Fruit fly (Drosophila melanogaster) whole organism, embryonic: ENCODE results near the gene CG34126.

Experiments used
- Asciz ChIP-seq: fragments of 200-800 bp; sonication (Bioruptor generic); optimal IDR thresholded peaks from 2 replicates; lab custom pipeline; 2017; ENCODE audit warnings: missing biosample characterization, mild to moderate bottlenecking, missing genetic modification characterization, missing genetic modification reagents
- Bgb ChIP-seq: fragments of 200-800 bp; sonication (Bioruptor generic); IDR thresholded peaks from 2 replicates; pipeline ENCODE4 v1.3.6; 2022; ENCODE audit warnings: missing biosample characterization, missing genetic modification characterization; ENCODE audit not compliant: partially characterized antibody
- Bteb2 ChIP-seq: fragments of 200-800 bp; sonication (Bioruptor generic); optimal IDR thresholded peaks from 2 replicates; lab custom pipeline; 2016; ENCODE audit warnings: missing biosample characterization, missing genetic modification characterization
- CG11560 ChIP-seq: fragments of 200-800 bp; sonication (Bioruptor generic); IDR thresholded peaks from 3 replicates; pipeline ENCODE4 v1.3.6; 2022; ENCODE audit warnings: missing biosample characterization, missing genetic modification characterization
- CG14441 ChIP-seq: fragments of 200-800 bp; sonication (Bioruptor generic); IDR thresholded peaks from 2 replicates; pipeline ENCODE4 v1.3.6; 2022; ENCODE audit warnings: missing biosample characterization, missing genetic modification characterization
- CG15011 ChIP-seq: fragments of 200-800 bp; sonication (Bioruptor generic); optimal IDR thresholded peaks from 3 replicates; lab custom pipeline; 2018; ENCODE audit warnings: missing biosample characterization, mild to moderate bottlenecking, missing genetic modification characterization
- CG15073 ChIP-seq: fragments of 200-800 bp; sonication (Bioruptor generic); optimal IDR thresholded peaks from 2 replicates; lab custom pipeline; 2016; ENCODE audit warnings: missing biosample characterization, missing genetic modification characterization
- CG15514 ChIP-seq: fragments of 200-800 bp; sonication (Bioruptor generic); optimal IDR thresholded peaks from 3 replicates; lab custom pipeline; 2017; ENCODE audit warnings: missing biosample characterization, missing genetic modification characterization, mild to moderate bottlenecking, moderate library complexity, missing genetic modification reagents
- CG15696 ChIP-seq: fragments of 200-800 bp; sonication (Bioruptor generic); optimal IDR thresholded peaks from 2 replicates; lab custom pipeline; 2019; ENCODE audit warnings: missing biosample characterization, mild to moderate bottlenecking, missing genetic modification characterization, moderate library complexity
- CG17385 ChIP-seq: fragments of 200-800 bp; sonication (Bioruptor generic); optimal IDR thresholded peaks from 3 replicates; lab custom pipeline; 2018; ENCODE audit warnings: missing biosample characterization, mild to moderate bottlenecking, missing genetic modification characterization
- CG18764 ChIP-seq: fragments of 200-800 bp; sonication (Bioruptor generic); optimal IDR thresholded peaks from 3 replicates; lab custom pipeline; 2016; ENCODE audit warnings: missing biosample characterization, missing genetic modification characterization
- CG2875 ChIP-seq: fragments of 200-800 bp; sonication (Bioruptor generic); optimal IDR thresholded peaks from 2 replicates; lab custom pipeline; 2017; ENCODE audit warnings: missing biosample characterization, mild to moderate bottlenecking, missing genetic modification characterization, missing genetic modification reagents
- CG4328 ChIP-seq: fragments of 200-800 bp; sonication (Bioruptor generic); optimal IDR thresholded peaks from 3 replicates; lab custom pipeline; 2017; ENCODE audit warnings: missing biosample characterization, missing genetic modification reagents, missing genetic modification characterization
- CG4424 ChIP-seq: fragments of 200-800 bp; sonication (Bioruptor generic); optimal IDR thresholded peaks from 3 replicates; lab custom pipeline; 2016; ENCODE audit warnings: missing biosample characterization, missing genetic modification characterization
- CG4707 ChIP-seq: fragments of 200-800 bp; sonication (Bioruptor generic); optimal IDR thresholded peaks from 2 replicates; lab custom pipeline; 2018; ENCODE audit warnings: missing biosample characterization, mild to moderate bottlenecking, missing genetic modification characterization, moderate library complexity
- CG4820 ChIP-seq: fragments of 200-800 bp; sonication (Bioruptor generic); optimal IDR thresholded peaks from 3 replicates; lab custom pipeline; 2016; ENCODE audit warnings: missing biosample characterization, missing genetic modification characterization
- CG5953 ChIP-seq: fragments of 200-800 bp; sonication (Bioruptor generic); IDR thresholded peaks from 2 replicates; pipeline ENCODE4 v1.3.6; 2022; ENCODE audit warnings: missing biosample characterization, missing genetic modification characterization
- CG6791 ChIP-seq: fragments of 200-800 bp; sonication (Bioruptor generic); IDR thresholded peaks from 3 replicates; pipeline ENCODE4 v1.3.6; 2022; ENCODE audit warnings: missing biosample characterization, missing genetic modification characterization; ENCODE audit not compliant: partially characterized antibody
- CG8478 ChIP-seq: fragments of >200 bp; optimal IDR thresholded peaks from 2 replicates; lab custom pipeline; 2018
- CG8944 ChIP-seq: fragments of 200-800 bp; sonication (Bioruptor generic); optimal IDR thresholded peaks from 3 replicates; lab custom pipeline; 2016; ENCODE audit warnings: missing biosample characterization, missing genetic modification characterization
- CoRest ChIP-seq: fragments of 200-800 bp; sonication (Bioruptor generic); optimal IDR thresholded peaks from 3 replicates; lab custom pipeline; 2018; ENCODE audit warnings: missing biosample characterization, mild to moderate bottlenecking, missing genetic modification characterization, moderate library complexity
- HLH54F ChIP-seq: fragments of 200-800 bp; sonication (Bioruptor generic); optimal IDR thresholded peaks from 3 replicates; lab custom pipeline; 2016; ENCODE audit warnings: missing biosample characterization, missing genetic modification characterization
- Jarid2 ChIP-seq: fragments of 200-800 bp; sonication (Bioruptor generic); optimal IDR thresholded peaks from 3 replicates; lab custom pipeline; 2017; ENCODE audit warnings: mild to moderate bottlenecking, missing biosample characterization, missing genetic modification reagents, missing genetic modification characterization
- NC2α ChIP-seq: fragments of 200-800 bp; sonication (Bioruptor generic); optimal IDR thresholded peaks from 2 replicates; lab custom pipeline; 2016; ENCODE audit warnings: missing biosample characterization, missing genetic modification characterization
- Nf-YC ChIP-seq: fragments of 200-800 bp; optimal IDR thresholded peaks from 3 replicates; lab custom pipeline; 2019; ENCODE audit warnings: missing biosample characterization, mild to moderate bottlenecking, missing genetic modification characterization, moderate library complexity
- Oli ChIP-seq: fragments of 200-800 bp; sonication (Bioruptor generic); optimal IDR thresholded peaks from 2 replicates; lab custom pipeline; 2018; ENCODE audit warnings: missing biosample characterization, mild to moderate bottlenecking, missing genetic modification characterization, moderate library complexity
- Taf1 ChIP-seq: fragments of 200-800 bp; sonication (Bioruptor generic); IDR thresholded peaks from 2 replicates; pipeline ENCODE4 v1.3.6; 2022; ENCODE audit warnings: missing biosample characterization, missing genetic modification characterization
- Usf ChIP-seq: fragments of 200-800 bp; sonication (Bioruptor generic); optimal IDR thresholded peaks from 2 replicates; lab custom pipeline; 2017; ENCODE audit warnings: missing genotype, missing biosample characterization, missing genetic modification characterization
- ac ChIP-seq: fragments of 200-800 bp; sonication (Bioruptor generic); optimal IDR thresholded peaks from 3 replicates; lab custom pipeline; 2017; ENCODE audit warnings: missing biosample characterization, mild to moderate bottlenecking, missing genetic modification characterization
- ato ChIP-seq: fragments of 200-800 bp; sonication (Bioruptor generic); IDR thresholded peaks from 2 replicates; pipeline ENCODE4 v1.3.6; 2022; ENCODE audit warnings: missing biosample characterization, missing genetic modification characterization; ENCODE audit not compliant: partially characterized antibody
- cato ChIP-seq: fragments of 200-800 bp; sonication (Bioruptor generic); optimal IDR thresholded peaks from 2 replicates; lab custom pipeline; 2016; ENCODE audit warnings: missing biosample characterization, missing genetic modification characterization, borderline replicate concordance
- chif ChIP-seq, 2 experiments: fragments of 200-800 bp; sonication (Bioruptor generic); optimal IDR thresholded peaks; 3 replicates each; lab custom pipeline; 2016; ENCODE audit warnings: missing biosample characterization in 2 of 2, missing genetic modification characterization in 2 of 2
- chinmo ChIP-seq: fragments of 200-800 bp; sonication (Bioruptor generic); IDR thresholded peaks from 4 replicates; pipeline ENCODE4 v1.3.6; 2022; ENCODE audit warnings: missing biosample characterization, missing genetic modification characterization; ENCODE audit not compliant: partially characterized antibody
- croc ChIP-seq: fragments of 200-800 bp; sonication (Bioruptor generic); conservative IDR thresholded peaks from 3 replicates; pipeline ENCODE4 v1.3.6; 2022; ENCODE audit warnings: missing biosample characterization, missing genetic modification characterization
- dmrt99B ChIP-seq: fragments of 200-800 bp; sonication (Bioruptor generic); optimal IDR thresholded peaks from 2 replicates; lab custom pipeline; 2018; ENCODE audit warnings: missing biosample characterization, mild to moderate bottlenecking, missing genetic modification characterization, moderate library complexity
- dpn ChIP-seq, 2 experiments: fragments of 200-800 bp; sonication (Bioruptor generic); optimal IDR thresholded peaks; 3 replicates each; lab custom pipeline; 2016; ENCODE audit warnings: missing biosample characterization in 2 of 2, missing genetic modification characterization in 2 of 2
- en ChIP-seq: fragments of 200-800 bp; sonication (Bioruptor generic); optimal IDR thresholded peaks from 2 replicates; lab custom pipeline; 2016; ENCODE audit warnings: missing biosample characterization, missing genetic modification characterization
- gce ChIP-seq: fragments of 200-800 bp; sonication (Bioruptor generic); IDR thresholded peaks from 3 replicates; pipeline ENCODE4 v1.3.6; 2022; ENCODE audit warnings: missing biosample characterization, missing genetic modification characterization
- her ChIP-seq: fragments of 200-800 bp; sonication (Bioruptor generic); optimal IDR thresholded peaks from 2 replicates; lab custom pipeline; 2016; ENCODE audit warnings: missing biosample characterization, missing genetic modification characterization
- kay ChIP-seq: fragments of 200-800 bp; sonication (Bioruptor generic); optimal IDR thresholded peaks from 2 replicates; lab custom pipeline; 2016; ENCODE audit warnings: missing biosample characterization, missing genetic modification characterization
- kni ChIP-seq: fragments of 200-800 bp; sonication (Bioruptor generic); optimal IDR thresholded peaks from 3 replicates; lab custom pipeline; 2017; ENCODE audit warnings: mild to moderate bottlenecking, missing biosample characterization, missing genetic modification reagents, missing genetic modification characterization
- lab ChIP-seq: fragments of 200-800 bp; sonication (Bioruptor generic); optimal IDR thresholded peaks from 3 replicates; lab custom pipeline; 2017; ENCODE audit warnings: missing biosample characterization, missing genetic modification characterization, mild to moderate bottlenecking, moderate library complexity, missing genetic modification reagents
- mirr ChIP-seq: fragments of 200-800 bp; sonication (Bioruptor generic); optimal IDR thresholded peaks from 3 replicates; lab custom pipeline; 2018; ENCODE audit warnings: missing biosample characterization, mild to moderate bottlenecking, missing genetic modification characterization
- otp ChIP-seq: fragments of 200-800 bp; sonication (Bioruptor generic); IDR thresholded peaks from 3 replicates; pipeline ENCODE4, ENCODE4 v1.3.6; 2022; ENCODE audit warnings: missing biosample characterization, missing genetic modification characterization
- p53 ChIP-seq: fragments of 200-800 bp; sonication (Bioruptor generic); optimal IDR thresholded peaks from 2 replicates; lab custom pipeline; 2016; ENCODE audit warnings: missing biosample characterization, missing genetic modification characterization
- pita ChIP-seq: fragments of 200-800 bp; sonication (Bioruptor generic); optimal IDR thresholded peaks from 2 replicates; lab custom pipeline; 2017; ENCODE audit warnings: missing biosample characterization, mild to moderate bottlenecking, missing genetic modification characterization
- tup ChIP-seq: fragments of 200-800 bp; sonication (Bioruptor generic); optimal IDR thresholded peaks from 2 replicates; lab custom pipeline; 2016; ENCODE audit warnings: missing biosample characterization, mild to moderate bottlenecking, missing genetic modification characterization, moderate library complexity
- twi ChIP-seq: fragments of 200-800 bp; optimal IDR thresholded peaks from 2 replicates; lab custom pipeline; 2019; ENCODE audit warnings: missing biosample characterization, mild to moderate bottlenecking, missing genetic modification characterization, moderate library complexity
- yki ChIP-seq: fragments of >200 bp; optimal IDR thresholded peaks from 3 replicates; lab custom pipeline; 2018

The CG34126 gene

dm6 chr2L:4981278-4981966 is at the start of gene CG34126, which contains the start of gene CG8892 (continued):
- peak; percentile 78; the same call in 2 of the 3 replicates for TF ChIP-seq gce (GFP tag; lab: Robert Waterston, UW)
- TF ChIP-seq CG15696 (tag; lab: Kevin White, UChicago) = peak; percentile 98
- TF ChIP-seq pita (GFP tag; lab: Kevin White, UChicago) = no peak
- TF ChIP-seq CG2875 (GFP tag; lab: Kevin White, UChicago) = peak; percentile 91
- TF ChIP-seq en (GFP tag; lab: Kevin White, UChicago) = peak; percentile 91
- peak; percentile 45; the same call in 1 of the 2 replicates for TF ChIP-seq Bgb
- TF ChIP-seq Jarid2 (GFP tag; lab: Kevin White, UChicago) = peak; percentile 88
- no peak for TF ChIP-seq ato
- TF ChIP-seq mirr (GFP tag; lab: Kevin White, UChicago) = peak; percentile 95
- TF ChIP-seq CG15514 (GFP tag; lab: Kevin White, UChicago) = peak; percentile 93
- TF ChIP-seq twi (tag; lab: Kevin White, UChicago) = peak; percentile 97
- 0 out of 3 replicates have a peak, but pooled peaks have one; percentile 19 for TF ChIP-seq CG6791
- TF ChIP-seq CG17385 = peak; percentile 93
- TF ChIP-seq Usf (GFP tag; lab: Kevin White, UChicago) = peak; percentile 98
- no peak for TF ChIP-seq CG8478 (lab: Kevin White, UChicago)
- TF ChIP-seq CG11560 (tag; lab: Robert Waterston, UW) = peak; percentile 90
- TF ChIP-seq Taf1 (GFP tag; lab: Robert Waterston, UW) = peak; percentile 88
- peak; percentile 85 for TF ChIP-seq otp
- peak; percentile 87; the same call in 2 of the 4 replicates for TF ChIP-seq chinmo
- peak; percentile 92 for TF ChIP-seq Nf-YC (tag; lab: Kevin White, UChicago)
- TF ChIP-seq kni (GFP tag; lab: Kevin White, UChicago) = peak; percentile 98
- peak; percentile 99 for TF ChIP-seq CG4424 (GFP tag; lab: Kevin White, UChicago)
- peak; percentile 80 for TF ChIP-seq NC2α
- TF ChIP-seq CG18764 (GFP tag; lab: Kevin White, UChicago) = peak; percentile 97
- peak; percentile 98 for TF ChIP-seq HLH54F (GFP tag; lab: Kevin White, UChicago)
- peak; percentile 96 for TF ChIP-seq kay
- peak; percentile 81 for TF ChIP-seq p53
- peak; percentile 96 for TF ChIP-seq Oli (tag; lab: Kevin White, UChicago)
- TF ChIP-seq CG4707 (GFP tag; lab: Kevin White, UChicago) = peak; percentile 80
- TF ChIP-seq CoRest (tag; lab: Kevin White, UChicago) = peak; percentile 99
- peak; percentile 98 for TF ChIP-seq croc (GFP tag; lab: Robert Waterston, UW)
- peak; percentile 94 for TF ChIP-seq Bteb2 (GFP tag; lab: Kevin White, UChicago)
- peak; percentile 98 for TF ChIP-seq lab (GFP tag; lab: Kevin White, UChicago)
- TF ChIP-seq Asciz (GFP tag; lab: Kevin White, UChicago) = peak; percentile 93
- TF ChIP-seq CG4820 (GFP tag; lab: Kevin White, UChicago) = peak; percentile 98
- no peak for TF ChIP-seq yki
- peak; percentile 84 for TF ChIP-seq her (GFP tag; lab: Kevin White, UChicago)
- TF ChIP-seq CG8944 (GFP tag; lab: Kevin White, UChicago) = peak; percentile 96
- TF ChIP-seq chif (GFP tag; optimal IDR thresholded peaks at IDR 0.05; lab: Kevin White, UChicago) = peak; percentile 97
- TF ChIP-seq CG15011 (GFP tag; lab: Kevin White, UChicago) = peak; percentile 95
- TF ChIP-seq CG4328 (GFP tag; lab: Kevin White, UChicago) = peak; percentile 97
- peak; percentile 98 for TF ChIP-seq cato
- peak; percentile 94 for TF ChIP-seq CG14441 (GFP tag; lab: Robert Waterston, UW)
- peak; percentile 95 for TF ChIP-seq dmrt99B
- TF ChIP-seq CG15073 (GFP tag; lab: Kevin White, UChicago) = peak; percentile 84
- peak; percentile 85 for TF ChIP-seq CG5953
- TF ChIP-seq dpn (GFP tag; optimal IDR thresholded peaks at IDR 0.05; lab: Kevin White, UChicago) = peak; percentile 98
- peak; percentile 65 for TF ChIP-seq ac (GFP tag; lab: Kevin White, UChicago)
- peak; percentile 95 for TF ChIP-seq tup (GFP tag; lab: Kevin White, UChicago)
